Worm (Caenorhabditis elegans): ENCODE data around the gene K03A11.5.

The K03A11.5 gene

DNA sequence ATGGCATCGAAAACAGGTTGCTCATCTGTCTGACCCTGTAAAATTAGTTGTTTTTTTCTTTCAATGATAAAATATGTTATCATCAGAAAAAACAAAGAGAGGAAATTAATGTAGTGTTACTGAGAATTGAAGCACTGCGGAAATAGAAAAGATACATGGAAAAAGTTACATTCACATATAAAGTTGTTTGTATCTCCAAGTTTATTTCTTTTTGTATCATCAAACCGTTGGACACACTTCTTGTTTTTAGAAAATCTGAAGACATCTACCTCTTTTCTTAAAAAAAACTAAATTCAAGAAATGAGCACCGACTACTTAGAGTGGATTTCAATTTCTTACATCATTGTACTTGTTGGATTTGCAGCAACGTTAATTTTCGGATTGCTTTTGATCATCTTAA, 19.0 kb downstream of the K03A11.5 start, which contains the start of gene str-10:
str-10 (plus strand) TSS at position 301 of the 400 bp plus-strand sequence.
- no peak for TF ChIP-seq K12H6.12 (tag; optimal IDR thresholded peaks at IDR 0.05)
- TF ChIP-seq madf-6 (GFP tag; IDR thresholded peaks at IDR 0.05): no peak
- TF ChIP-seq lsy-27 (tag; optimal IDR thresholded peaks at IDR 0.05; ENCODE audit: borderline replicate concordance, insufficient read depth): no peak
- no peak for TF ChIP-seq tbp1 (GFP tag; optimal IDR thresholded peaks at IDR 0.05)
- TF ChIP-seq ztf-28 (GFP tag; IDR thresholded peaks at IDR 0.05): no peak
- no peak for TF ChIP-seq fkh-3 (tag; optimal IDR thresholded peaks at IDR 0.05)
- TF ChIP-seq repo-1 (tag; optimal IDR thresholded peaks at IDR 0.05): no peak
- no peak for TF ChIP-seq hmg-1.2 (GFP tag; IDR thresholded peaks at IDR 0.05)

- no peak for TF ChIP-seq unc-130 (GFP tag; optimal IDR thresholded peaks at IDR 0.05)
- TF ChIP-seq ccch-3 (GFP tag; optimal IDR thresholded peaks at IDR 0.05): no peak
- no peak for TF ChIP-seq chd-7 (tag; optimal IDR thresholded peaks at IDR 0.05)
- TF ChIP-seq pbrm-1 (GFP tag; IDR thresholded peaks at IDR 0.05): no peak
- TF ChIP-seq B0019.2 (GFP tag; conservative IDR thresholded peaks at IDR 0.05): no peak
- no peak for TF ChIP-seq unc-62 (GFP tag; optimal IDR thresholded peaks at IDR 0.05)
- TF ChIP-seq hlh-26 (GFP tag; conservative IDR thresholded peaks at IDR 0.05): no peak
- TF ChIP-seq madf-8 (GFP tag; conservative IDR thresholded peaks at IDR 0.05): no peak
- TF ChIP-seq cebp-1 (GFP tag; IDR thresholded peaks at IDR 0.05): no peak
- TF ChIP-seq cebp-1 (tag; optimal IDR thresholded peaks at IDR 0.05): no peak
These were observed 20.9 kb downstream of the K03A11.5 start, which contains the start of gene R03G8.1 for ce11 chrX:13084273-13084672. Gene R03G8.1, plus strand, starts transcription at chrX:13084573.

DNA sequence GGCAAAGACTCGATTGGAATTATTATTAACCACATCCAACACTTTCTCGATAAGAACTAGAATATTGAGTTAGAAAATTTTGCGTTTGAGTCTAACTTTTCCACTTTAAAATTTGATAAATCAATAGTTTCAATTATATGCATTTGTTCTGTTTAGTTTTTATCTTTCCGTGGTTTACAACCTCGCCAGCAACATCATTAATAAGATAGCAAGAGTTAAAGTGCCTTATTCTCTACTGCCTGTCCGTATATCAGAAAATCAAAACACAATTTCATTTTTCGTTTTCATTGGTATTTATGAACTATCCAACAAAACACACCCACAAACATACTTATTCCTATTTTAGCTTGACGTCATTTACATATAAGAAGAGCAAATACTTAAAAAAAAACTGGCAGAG, 25.2 kb downstream of the K03A11.5 start:
- TF ChIP-seq B0261.1 (tag; optimal IDR thresholded peaks at IDR 0.05) (no peak), ztf-6 (GFP tag; IDR thresholded peaks at IDR 0.05) (no peak), ceh-79 (tag; optimal IDR thresholded peaks at IDR 0.05) (no peak), somi-1 (GFP tag; optimal IDR thresholded peaks at IDR 0.05) (no peak), hrde-1 (tag; optimal IDR thresholded peaks at IDR 0.05; ENCODE audit: borderline replicate concordance) (no peak)

ce11 chrX:13090665-13091064, 27.3 kb downstream of the K03A11.5 start, which contains the start of gene R03G8.3:
Gene R03G8.3, plus strand, starts transcription at chrX:13090965.
- TF ChIP-seq nfya-2 (GFP tag; IDR thresholded peaks at IDR 0.05) (no peak), B0019.2 (GFP tag; conservative IDR thresholded peaks at IDR 0.05) (no peak), mes-4 (tag; optimal IDR thresholded peaks at IDR 0.05) (no peak), somi-1 (GFP tag; optimal IDR thresholded peaks at IDR 0.05) (no peak), ztf-18 (tag; optimal IDR thresholded peaks at IDR 0.05) (no peak), ztf-6 (GFP tag; IDR thresholded peaks at IDR 0.05) (no peak), rpc-1 (optimal IDR thresholded peaks at IDR 0.05) (no peak), rpc-1 (tag; optimal IDR thresholded peaks at IDR 0.05) (no peak), K12H6.12 (tag; optimal IDR thresholded peaks at IDR 0.05) (no peak), lag-1 (GFP tag; IDR thresholded peaks at IDR 0.05) (no peak), tbx-9 (tag; optimal IDR thresholded peaks at IDR 0.05; ENCODE audit: borderline replicate concordance) (no peak), C06A6.2 (GFP tag; conservative IDR thresholded peaks at IDR 0.05) (no peak), fkh-3 (tag; optimal IDR thresholded peaks at IDR 0.05) (no peak), K11D2.4 (GFP tag; IDR thresholded peaks at IDR 0.05) (no peak), snpc-1.1 (tag; optimal IDR thresholded peaks at IDR 0.05; ENCODE audit: insufficient read depth) (no peak), bed-2 (GFP tag; IDR thresholded peaks at IDR 0.05) (no peak)
